Worm (Caenorhabditis elegans) whole organism, L1 larva: ENCODE measurements around the gene F25E2.2.

Source experiments
- C04F5.9 ChIP-seq: sonication (generic microtip); optimal IDR thresholded peaks from 2 replicates; lab custom pipeline; 2016; ENCODE audit warnings: missing genetic modification characterization, missing compliant biosample characterization
- C34B4.2 ChIP-seq: sonication (generic microtip); optimal IDR thresholded peaks from 2 replicates; lab custom pipeline; 2017; ENCODE audit warnings: mild to moderate bottlenecking, missing genetic modification characterization, missing compliant biosample characterization
- Y116A8C.19 ChIP-seq: sonication (generic microtip); optimal IDR thresholded peaks from 2 replicates; lab custom pipeline; 2016; ENCODE audit warnings: missing compliant biosample characterization, missing genetic modification characterization, borderline replicate concordance
- ceh-63 ChIP-seq: fragments of 200-800 bp; sonication (Bioruptor generic); optimal IDR thresholded peaks from 2 replicates; lab custom pipeline; 2018; ENCODE audit warnings: mild to moderate bottlenecking, missing genetic modification characterization, missing compliant biosample characterization
- ceh-82 ChIP-seq, 3 experiments: fragments of 150-350 bp in 1 of 3; sonication (generic microtip) in 2 of 3; optimal IDR thresholded peaks; 2 replicates each; lab custom pipeline; 2014 to 2017; ENCODE audit warnings: missing biosample characterization in 3 of 3, missing genetic modification characterization in 3 of 3
- dsc-1 ChIP-seq: sonication (generic microtip); optimal IDR thresholded peaks from 2 replicates; lab custom pipeline; 2016; ENCODE audit warnings: mild to moderate bottlenecking, missing genetic modification characterization, missing compliant biosample characterization
- egl-13 ChIP-seq: sonication (generic microtip); optimal IDR thresholded peaks from 2 replicates; lab custom pipeline; 2016; ENCODE audit warnings: missing genotype, missing genetic modification reagents, missing genetic modification characterization, missing compliant biosample characterization
- elt-3 ChIP-seq, 6 experiments: fragments of 150-350 bp in 1 of 6; sonication (generic microtip); optimal IDR thresholded peaks; 2 replicates each; lab custom pipeline; 2017 to 2018; ENCODE audit warnings: missing biosample characterization in 6 of 6, missing genetic modification characterization in 6 of 6, inconsistent platforms in 1 of 6
- fkh-10 ChIP-seq: sonication (generic microtip); optimal IDR thresholded peaks from 2 replicates; lab custom pipeline; 2017; ENCODE audit warnings: missing biosample characterization, missing genetic modification reagents, missing genetic modification characterization
- fkh-4 ChIP-seq: sonication (generic microtip); optimal IDR thresholded peaks from 2 replicates; lab custom pipeline; 2016; ENCODE audit warnings: missing compliant biosample characterization, missing genetic modification characterization, borderline replicate concordance
- fkh-8 ChIP-seq: sonication (generic microtip); optimal IDR thresholded peaks from 2 replicates; lab custom pipeline; 2016; ENCODE audit warnings: mild to moderate bottlenecking, missing genetic modification characterization, missing compliant biosample characterization
- hlh-17 ChIP-seq: fragments of 200-800 bp; sonication (Bioruptor generic); optimal IDR thresholded peaks from 2 replicates; lab custom pipeline; 2018; ENCODE audit warnings: missing genetic modification characterization, mild to moderate bottlenecking, missing compliant biosample characterization, moderate library complexity, borderline replicate concordance
- hpl-2 ChIP-seq: fragments of 150-350 bp; optimal IDR thresholded peaks from 2 replicates; lab custom pipeline; 2014; ENCODE audit warnings: missing biosample characterization, missing genetic modification reagents, missing genetic modification characterization
- isw-1 ChIP-seq: fragments of 200-800 bp; sonication (Bioruptor generic); IDR thresholded peaks from 2 replicates; pipeline ENCODE4 v1.3.6; 2022; ENCODE audit warnings: missing genetic modification characterization, missing compliant biosample characterization
- jun-1 ChIP-seq: fragments of 150-350 bp; optimal IDR thresholded peaks from 2 replicates; lab custom pipeline; 2014; ENCODE audit warnings: missing biosample characterization, missing genetic modification reagents, missing genetic modification characterization
- lin-14 ChIP-seq: fragments of 200-800 bp; sonication (Bioruptor generic); optimal IDR thresholded peaks from 2 replicates; lab custom pipeline; 2018; ENCODE audit warnings: mild to moderate bottlenecking, missing genetic modification characterization, moderate library complexity, missing compliant biosample characterization
- lin-35 ChIP-seq, 2 experiments: fragments of 150-350 bp; optimal IDR thresholded peaks; 2 replicates each; lab custom pipeline; 2014; ENCODE audit warnings: missing biosample characterization in 2 of 2, missing genetic modification characterization in 2 of 2, missing genetic modification reagents in 2 of 2
- lin-39 ChIP-seq: fragments of 150-350 bp; optimal IDR thresholded peaks from 2 replicates; lab custom pipeline; 2014; ENCODE audit warnings: missing biosample characterization, missing genetic modification reagents, missing genetic modification characterization
- lir-3 ChIP-seq: sonication (generic microtip); optimal IDR thresholded peaks from 2 replicates; lab custom pipeline; 2016; ENCODE audit warnings: mild to moderate bottlenecking, missing genetic modification characterization, moderate library complexity, missing compliant biosample characterization; ENCODE audit not compliant: poor library complexity
- lsy-2 ChIP-seq, 2 experiments: fragments of 150-350 bp; optimal IDR thresholded peaks; 2 replicates each; lab custom pipeline; 2014; ENCODE audit warnings: missing biosample characterization in 2 of 2, missing genetic modification characterization in 2 of 2
- mab-9 ChIP-seq: fragments of 200-800 bp; sonication (Bioruptor generic); IDR thresholded peaks from 2 replicates; pipeline ENCODE4 v1.3.6; 2022; ENCODE audit warnings: missing genetic modification reagents, missing genetic modification characterization, missing compliant biosample characterization
- mep-1 ChIP-seq: fragments of 150-350 bp; optimal IDR thresholded peaks from 2 replicates; lab custom pipeline; 2014; ENCODE audit warnings: missing biosample characterization, missing genetic modification characterization
- nhr-12 ChIP-seq: sonication (generic microtip); optimal IDR thresholded peaks from 2 replicates; lab custom pipeline; 2017; ENCODE audit warnings: missing biosample characterization, missing genetic modification characterization
- nhr-47 ChIP-seq: sonication (generic microtip); optimal IDR thresholded peaks from 2 replicates; lab custom pipeline; 2016; ENCODE audit warnings: mild to moderate bottlenecking, missing genetic modification characterization, moderate library complexity, missing compliant biosample characterization
- nhr-71 ChIP-seq: sonication (generic microtip); optimal IDR thresholded peaks from 2 replicates; lab custom pipeline; 2016; ENCODE audit warnings: mild to moderate bottlenecking, missing genetic modification characterization, moderate library complexity, missing compliant biosample characterization
- nhr-76 ChIP-seq: sonication (generic microtip); optimal IDR thresholded peaks from 2 replicates; lab custom pipeline; 2017; ENCODE audit warnings: missing biosample characterization, missing genetic modification characterization
- pqm-1 ChIP-seq: sonication (generic microtip); optimal IDR thresholded peaks from 3 replicates; lab custom pipeline; 2017; ENCODE audit warnings: missing biosample characterization, missing genetic modification characterization
- skn-1 ChIP-seq: fragments of 150-350 bp; optimal IDR thresholded peaks from 2 replicates; lab custom pipeline; 2014; ENCODE audit warnings: missing biosample characterization, missing genetic modification characterization
- snu-23 ChIP-seq: sonication (generic microtip); optimal IDR thresholded peaks from 2 replicates; lab custom pipeline; 2016; ENCODE audit warnings: missing genetic modification characterization, missing compliant biosample characterization
- sox-4 ChIP-seq: sonication (generic microtip); optimal IDR thresholded peaks from 2 replicates; lab custom pipeline; 2016; ENCODE audit warnings: missing genetic modification characterization, missing compliant biosample characterization
- sup-37 ChIP-seq: fragments of 200-800 bp; sonication (Bioruptor generic); optimal IDR thresholded peaks from 2 replicates; lab custom pipeline; 2018; ENCODE audit warnings: mild to moderate bottlenecking, missing genetic modification characterization, missing compliant biosample characterization
- swsn-7 ChIP-seq: sonication (generic microtip); optimal IDR thresholded peaks from 2 replicates; lab custom pipeline; 2016; ENCODE audit warnings: missing genetic modification characterization, missing compliant biosample characterization
- unc-130 ChIP-seq: fragments of 150-350 bp; optimal IDR thresholded peaks from 2 replicates; lab custom pipeline; 2017; ENCODE audit warnings: missing biosample characterization, missing genetic modification characterization, inconsistent platforms
- unc-30 ChIP-seq: sonication (generic microtip); optimal IDR thresholded peaks from 2 replicates; lab custom pipeline; 2017; ENCODE audit warnings: missing biosample characterization, missing genetic modification characterization
- unc-62 ChIP-seq: fragments of 150-350 bp; optimal IDR thresholded peaks from 2 replicates; lab custom pipeline; 2014; ENCODE audit warnings: missing biosample characterization, missing genetic modification reagents, missing genetic modification characterization
- unc-86 ChIP-seq: sonication (generic microtip); optimal IDR thresholded peaks from 2 replicates; lab custom pipeline; 2016; ENCODE audit warnings: missing genetic modification characterization, missing compliant biosample characterization
- xbp-1 ChIP-seq: sonication (generic microtip); optimal IDR thresholded peaks from 2 replicates; lab custom pipeline; 2016; ENCODE audit warnings: missing genetic modification characterization, missing compliant biosample characterization
- ztf-11 ChIP-seq, 2 experiments: sonication (generic microtip); optimal IDR thresholded peaks; 2 replicates each; lab custom pipeline; 2016 to 2017; ENCODE audit warnings: missing genetic modification characterization in 2 of 2, missing biosample characterization in 1 of 2, missing compliant biosample characterization in 1 of 2

F25E2.2 gene

ce11 chrX:852739-853268 is 42.2 kb upstream of the F25E2.2 start:
- TF ChIP-seq lir-3 (tag; lab: Kevin White, UChicago): no peak
- TF ChIP-seq ztf-11 (tag; optimal IDR thresholded peaks at IDR 0.05; lab: Kevin White, UChicago): no peak
- no peak for TF ChIP-seq nhr-76 (tag; lab: Kevin White, UChicago)
- no peak for TF ChIP-seq elt-3 (tag; optimal IDR thresholded peaks at IDR 0.05; lab: Kevin White, UChicago)
- no peak for TF ChIP-seq Y116A8C.19 (tag; lab: Kevin White, UChicago)
- TF ChIP-seq hlh-17 (GFP tag; lab: Kevin White, UChicago): no peak
- no peak for TF ChIP-seq lsy-2 (tag; optimal IDR thresholded peaks at IDR 0.05; lab: Kevin White, UChicago)
- TF ChIP-seq lin-39: no peak
- TF ChIP-seq sup-37 (GFP tag; lab: Kevin White, UChicago): no peak
- no peak for TF ChIP-seq C04F5.9

ce11 chrX:851421-851820 is 40.8 kb upstream of the F25E2.2 start, which contains the start of gene igcm-1:
TSS of gene igcm-1 (minus strand) at chrX:851521.
- TF ChIP-seq isw-1 (GFP tag; lab: Robert Waterston, UW) (no peak), unc-62 (no peak), nhr-71 (tag; lab: Kevin White, UChicago) (no peak), skn-1 (tag; lab: Kevin White, UChicago) (no peak), unc-130 (no peak), sox-4 (no peak), lir-3 (tag; lab: Kevin White, UChicago) (no peak), pqm-1 (tag; lab: Kevin White, UChicago) (no peak), mab-9 (GFP tag; lab: Robert Waterston, UW) (no peak), mep-1 (tag; lab: Kevin White, UChicago) (no peak), lin-35 (GFP tag; optimal IDR thresholded peaks at IDR 0.05; lab: Kevin White, UChicago) (no peak), egl-13 (tag; lab: Kevin White, UChicago) (no peak), nhr-12 (no peak), unc-30 (tag; lab: Kevin White, UChicago) (no peak), ceh-63 (GFP tag; lab: Kevin White, UChicago) (no peak), fkh-10 (GFP tag; lab: Kevin White, UChicago) (no peak), swsn-7 (tag; lab: Kevin White, UChicago) (no peak), nhr-76 (tag; lab: Kevin White, UChicago) (no peak), jun-1 (tag; lab: Kevin White, UChicago) (no peak), hpl-2 (GFP tag; lab: Kevin White, UChicago) (no peak)

ce11 chrX:845443-845842 is 34.8 kb upstream of the F25E2.2 start:
- peak; percentile 90 for TF ChIP-seq dsc-1 (tag; lab: Kevin White, UChicago)
- no peak for TF ChIP-seq snu-23 (GFP tag; lab: Kevin White, UChicago)
- no peak for TF ChIP-seq C34B4.2 (tag; lab: Kevin White, UChicago)
- peak; percentile 89 for TF ChIP-seq fkh-4 (tag; lab: Kevin White, UChicago)
- TF ChIP-seq, all 84 proteins: peak for 2

- TF ChIP-seq isw-1 (GFP tag; lab: Robert Waterston, UW) (no peak), unc-62 (no peak), egl-13 (tag; lab: Kevin White, UChicago) (peak; percentile 71), lin-14 (GFP tag; lab: Kevin White, UChicago) (peak; percentile 74), fkh-10 (GFP tag; lab: Kevin White, UChicago) (peak; percentile 45), sup-37 (GFP tag; lab: Kevin White, UChicago) (no peak), nhr-76 (tag; lab: Kevin White, UChicago) (no peak), nhr-71 (tag; lab: Kevin White, UChicago) (peak; percentile 59), snu-23 (GFP tag; lab: Kevin White, UChicago) (peak; percentile 9), hlh-17 (GFP tag; lab: Kevin White, UChicago) (no peak), nhr-12 (no peak), lin-35 (GFP tag; optimal IDR thresholded peaks at IDR 0.05; lab: Kevin White, UChicago) (peak in 1 of 2 experiments; percentile 3), fkh-8 (tag; lab: Kevin White, UChicago) (peak; percentile 93), nhr-47 (tag; lab: Kevin White, UChicago) (peak; percentile 63), unc-86 (peak; percentile 20), xbp-1 (tag; lab: Kevin White, UChicago) (no peak), swsn-7 (tag; lab: Kevin White, UChicago) (peak; percentile 21), ceh-82 (tag; optimal IDR thresholded peaks at IDR 0.05; lab: Kevin White, UChicago) (peak in 1 of 3 experiments; percentile 46), dsc-1 (tag; lab: Kevin White, UChicago) (peak; percentile 47), mep-1 (tag; lab: Kevin White, UChicago) (no peak)
These were observed 34.1 kb upstream of the F25E2.2 start for ce11 chrX:844649-845048.
